ENCODE assay signal across 4 worm cellular contexts in the genomic region with DNA sequence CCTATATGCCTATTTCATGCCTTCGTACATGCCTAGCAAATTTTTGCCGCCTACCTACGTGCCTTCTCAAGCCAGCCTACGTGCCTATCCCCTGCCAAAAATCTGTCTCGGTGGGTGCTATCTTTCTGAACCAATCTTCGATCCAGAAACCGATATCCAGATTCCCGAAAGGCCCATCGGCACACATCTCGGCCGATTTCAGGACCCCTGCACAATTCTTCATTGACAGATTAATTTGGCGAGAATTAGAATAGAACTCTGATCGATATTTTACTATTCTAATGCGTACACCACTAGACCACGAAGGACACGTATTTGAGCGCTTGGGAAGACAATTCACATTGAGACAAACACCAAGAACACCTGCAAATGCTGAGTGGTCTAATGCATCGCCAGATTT.
TF ChIP-seq lines count a peak whose summit lies in the region.

No protein-coding gene starts in this region.

TF ChIP-seq in whole organism, early embryonic, 17 proteins besides CTCF, POLR2A, EP300 and RAD21:
- peak; percentile 10 for TF ChIP-seq B0310.2 (tag; optimal IDR thresholded peaks at IDR 0.05; lab: Kevin White, UChicago)
- TF ChIP-seq ets-7 (tag; optimal IDR thresholded peaks at IDR 0.05; lab: Kevin White, UChicago) = no peak
- TF ChIP-seq hmg-4 (GFP tag; optimal IDR thresholded peaks at IDR 0.05; lab: Kevin White, UChicago) = peak; percentile 74
- TF ChIP-seq tbx-11 (GFP tag; IDR thresholded peaks at IDR 0.05; lab: Robert Waterston, UW) = peak; percentile 63; the same call in 1 of the 2 replicates
- no peak for TF ChIP-seq aly-1 (tag; optimal IDR thresholded peaks at IDR 0.05; lab: Kevin White, UChicago)
- peak; percentile 43 for TF ChIP-seq ceh-13 (GFP tag; optimal IDR thresholded peaks at IDR 0.05; lab: Kevin White, UChicago)
- peak; percentile 65 for TF ChIP-seq ceh-36 (tag; optimal IDR thresholded peaks at IDR 0.05; lab: Kevin White, UChicago)

TF ChIP-seq in whole organism, midembryonic, 9 proteins besides CTCF, POLR2A, EP300 and RAD21:
- no peak for TF ChIP-seq med-1 (GFP tag; optimal IDR thresholded peaks at IDR 0.05; lab: Kevin White, UChicago; ENCODE audit: insufficient read depth)
- TF ChIP-seq ztf-23 (GFP tag; IDR thresholded peaks at IDR 0.05; lab: Robert Waterston, UW) = no peak
- TF ChIP-seq flt-1 (GFP tag; IDR thresholded peaks at IDR 0.05; lab: Robert Waterston, UW) = peak; percentile 74; the same call in 1 of the 2 replicates

TF ChIP-seq in whole organism, mixed stage, embryonic, 35 proteins besides CTCF, POLR2A, EP300 and RAD21:
- TF ChIP-seq elt-1 (tag; optimal IDR thresholded peaks at IDR 0.05; lab: Kevin White, UChicago; ENCODE audit: borderline replicate concordance, insufficient read depth) (peak; percentile 52), pha-4 (tag; optimal IDR thresholded peaks at IDR 0.05; lab: Kevin White, UChicago) (no peak), sptf-1 (tag; optimal IDR thresholded peaks at IDR 0.05; lab: Kevin White, UChicago) (no peak), ceh-39 (tag; optimal IDR thresholded peaks at IDR 0.05; lab: Kevin White, UChicago) (peak; percentile 70), drap-1 (GFP tag; optimal IDR thresholded peaks at IDR 0.05; lab: Kevin White, UChicago) (peak; percentile 55), unc-62 (GFP tag; optimal IDR thresholded peaks at IDR 0.05; lab: Kevin White, UChicago) (no peak), unc-120 (tag; optimal IDR thresholded peaks at IDR 0.05; lab: Kevin White, UChicago; ENCODE audit: poor library complexity, severe bottlenecking) (no peak), tbx-8 (GFP tag; optimal IDR thresholded peaks at IDR 0.05; lab: Kevin White, UChicago) (no peak), ceh-83 (GFP tag; optimal IDR thresholded peaks at IDR 0.05; lab: Kevin White, UChicago) (no peak), nhr-2 (tag; optimal IDR thresholded peaks at IDR 0.05; lab: Kevin White, UChicago) (no peak), elt-3 (tag; optimal IDR thresholded peaks at IDR 0.05; lab: Kevin White, UChicago) (no peak), sem-2 (GFP tag; optimal IDR thresholded peaks at IDR 0.05; lab: Kevin White, UChicago) (peak; percentile 50), hlh-1 (tag; optimal IDR thresholded peaks at IDR 0.05; lab: Kevin White, UChicago) (no peak)

TF ChIP-seq in whole organism, young adult, 124 proteins besides CTCF, POLR2A, EP300 and RAD21:
- TF ChIP-seq rpc-1 (optimal IDR thresholded peaks at IDR 0.05; lab: Kevin White, UChicago) = peak; percentile 20
- TF ChIP-seq rpc-1 (tag; optimal IDR thresholded peaks at IDR 0.05; lab: Kevin White, UChicago) = peak; percentile 62
- TF ChIP-seq mel-28 (tag; optimal IDR thresholded peaks at IDR 0.05; lab: Kevin White, UChicago; ENCODE audit: borderline replicate concordance) = no peak
- peak; percentile 69 for TF ChIP-seq tbp1 (GFP tag; optimal IDR thresholded peaks at IDR 0.05; lab: Kevin White, UChicago)
- peak; percentile 7 for TF ChIP-seq B0261.1 (tag; optimal IDR thresholded peaks at IDR 0.05; lab: Kevin White, UChicago)
- no peak for TF ChIP-seq akir-1 (GFP tag; optimal IDR thresholded peaks at IDR 0.05; lab: Kevin White, UChicago)
